Worm (Caenorhabditis elegans) whole organism, L1 larva: Measurements from ENCODE around the gene clec-140.

ENCODE experiments used
- egl-13 ChIP-seq: sonication (generic microtip); optimal IDR thresholded peaks from 2 replicates; lab custom pipeline; 2016; ENCODE audit warnings: missing genotype, missing genetic modification reagents, missing genetic modification characterization, missing compliant biosample characterization
- fkh-10 ChIP-seq: sonication (generic microtip); optimal IDR thresholded peaks from 2 replicates; lab custom pipeline; 2017; ENCODE audit warnings: missing biosample characterization, missing genetic modification reagents, missing genetic modification characterization
- jun-1 ChIP-seq: fragments of 150-350 bp; optimal IDR thresholded peaks from 2 replicates; lab custom pipeline; 2014; ENCODE audit warnings: missing biosample characterization, missing genetic modification reagents, missing genetic modification characterization
- lin-15B ChIP-seq: fragments of 150-350 bp; sonication (generic microtip); optimal IDR thresholded peaks from 3 replicates; lab custom pipeline; 2014; ENCODE audit warnings: missing biosample characterization, missing genetic modification characterization
- lsy-2 ChIP-seq, 2 experiments: fragments of 150-350 bp; optimal IDR thresholded peaks; 2 replicates each; lab custom pipeline; 2014; ENCODE audit warnings: missing biosample characterization in 2 of 2, missing genetic modification characterization in 2 of 2
- mdl-1 ChIP-seq, 2 experiments: fragments of 150-350 bp; optimal IDR thresholded peaks; 2 replicates each; lab custom pipeline; 2014 to 2017; ENCODE audit warnings: missing biosample characterization in 2 of 2, missing genetic modification characterization in 2 of 2, inconsistent platforms in 1 of 2
- nhr-11 ChIP-seq: fragments of 150-350 bp; optimal IDR thresholded peaks from 2 replicates; lab custom pipeline; 2014; ENCODE audit warnings: missing biosample characterization, missing genetic modification characterization
- nhr-71 ChIP-seq: sonication (generic microtip); optimal IDR thresholded peaks from 2 replicates; lab custom pipeline; 2016; ENCODE audit warnings: mild to moderate bottlenecking, missing genetic modification characterization, moderate library complexity, missing compliant biosample characterization
- pqm-1 ChIP-seq: sonication (generic microtip); optimal IDR thresholded peaks from 3 replicates; lab custom pipeline; 2017; ENCODE audit warnings: missing biosample characterization, missing genetic modification characterization
- tbx-2 ChIP-seq: sonication (generic microtip); optimal IDR thresholded peaks from 2 replicates; lab custom pipeline; 2016; ENCODE audit warnings: missing genetic modification characterization, missing compliant biosample characterization
- unc-62 ChIP-seq: fragments of 150-350 bp; optimal IDR thresholded peaks from 2 replicates; lab custom pipeline; 2014; ENCODE audit warnings: missing biosample characterization, missing genetic modification reagents, missing genetic modification characterization

- TF ChIP-seq unc-62 (GFP tag; lab: Kevin White, UChicago) (no peak), lin-15B (tag; lab: Kevin White, UChicago) (no peak), pqm-1 (tag; lab: Kevin White, UChicago) (no peak), nhr-11 (tag; lab: Kevin White, UChicago) (no peak), mdl-1 (tag; optimal IDR thresholded peaks at IDR 0.05; lab: Kevin White, UChicago) (no peak), jun-1 (no peak), lsy-2 (tag; optimal IDR thresholded peaks at IDR 0.05; lab: Kevin White, UChicago) (peak; percentile 31 to 52), nhr-71 (tag; lab: Kevin White, UChicago) (peak; percentile 9), tbx-2 (tag; lab: Kevin White, UChicago) (no peak), fkh-10 (GFP tag; lab: Kevin White, UChicago) (no peak), egl-13 (tag; lab: Kevin White, UChicago) (no peak)
These were observed 20.3 kb downstream of the clec-140 start, which contains the start of gene F10G7.5 for ce11 chrII:4693129-4693528.
